Worm (Caenorhabditis elegans): Measurements from ENCODE around the gene T01G1.2.

DNA sequence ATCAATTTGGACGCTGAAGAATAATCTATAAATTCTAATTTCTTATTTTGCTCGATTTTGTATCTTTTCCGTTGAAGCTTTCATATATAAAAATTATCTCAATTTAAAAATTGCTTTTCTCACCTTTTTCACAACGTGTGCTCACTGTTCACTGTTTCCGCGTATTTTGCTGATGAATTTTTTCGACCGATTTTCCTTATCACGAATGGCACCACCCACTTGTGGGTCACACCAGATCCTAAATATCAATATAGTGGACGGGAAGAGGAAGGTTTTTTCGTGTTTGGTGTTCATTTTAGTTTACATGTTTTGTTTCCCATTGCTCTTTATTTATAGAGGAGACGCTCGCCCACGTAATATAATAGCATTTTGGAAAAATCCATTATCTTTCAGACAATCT, 38.5 kb upstream of the T01G1.2 start:
- TF ChIP-seq ztf-23 (GFP tag; IDR thresholded peaks at IDR 0.05): no peak
- TF ChIP-seq ztf-29 (GFP tag; IDR thresholded peaks at IDR 0.05): no peak
- TF ChIP-seq tab-1 (GFP tag; IDR thresholded peaks at IDR 0.05): no peak
- TF ChIP-seq ref-1 (GFP tag; conservative IDR thresholded peaks at IDR 0.05): no peak
- no peak for TF ChIP-seq med-1 (GFP tag; optimal IDR thresholded peaks at IDR 0.05; ENCODE audit: insufficient read depth)
- TF ChIP-seq T22C8.4 (GFP tag; IDR thresholded peaks at IDR 0.05): no peak

Measured in whole organism, midembryonic.